Worm (Caenorhabditis elegans): Measurements from ENCODE around the gene C46C2.7.

DNA sequence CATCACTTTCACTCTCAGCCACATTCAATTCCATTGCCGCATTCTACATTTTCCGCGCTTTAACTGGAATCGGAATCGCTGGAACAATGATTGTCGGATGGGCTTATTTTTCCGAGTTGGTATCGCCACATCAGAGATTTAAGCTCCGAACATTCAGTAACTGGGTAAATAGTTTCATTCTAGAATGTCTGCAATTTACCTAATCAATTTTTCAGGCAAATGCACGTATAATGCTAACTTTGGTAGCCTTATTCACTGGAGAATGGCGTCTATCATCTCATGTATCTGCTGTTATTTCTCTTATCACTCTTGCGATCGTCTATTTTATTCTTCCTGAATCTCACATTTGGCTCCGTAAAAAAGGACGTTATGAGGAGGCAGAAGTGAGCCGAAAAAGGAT lies 23.8 kb downstream of the C46C2.7 start:
- TF ChIP-seq flt-1 (GFP tag; IDR thresholded peaks at IDR 0.05) (no peak), ztf-29 (GFP tag; IDR thresholded peaks at IDR 0.05) (no peak), klf-2 (GFP tag; conservative IDR thresholded peaks at IDR 0.05) (no peak), ref-1 (GFP tag; conservative IDR thresholded peaks at IDR 0.05) (no peak)

All from whole organism, midembryonic.